Worm (Caenorhabditis elegans) whole organism, late embryonic: ENCODE results near the gene H03G16.6.

ENCODE experiments used
- ahr-1 ChIP-seq: sonication (generic microtip); optimal IDR thresholded peaks from 2 replicates; lab custom pipeline; 2016; ENCODE audit warnings: missing genetic modification characterization, missing compliant biosample characterization
- ceh-19 ChIP-seq: fragments of 200-800 bp; sonication (Bioruptor generic); optimal IDR thresholded peaks from 2 replicates; lab custom pipeline; 2018; ENCODE audit warnings: mild to moderate bottlenecking, missing genetic modification characterization, missing compliant biosample characterization
- ceh-45 ChIP-seq: fragments of 200-800 bp; sonication (Bioruptor generic); IDR thresholded peaks from 2 replicates; pipeline ENCODE4 v1.3.6; 2022; ENCODE audit warnings: missing genetic modification reagents, missing genetic modification characterization, missing compliant biosample characterization
- hlh-13 ChIP-seq: fragments of 200-800 bp; sonication (Bioruptor generic); optimal IDR thresholded peaks from 2 replicates; lab custom pipeline; 2018; ENCODE audit warnings: mild to moderate bottlenecking, missing genetic modification characterization, missing compliant biosample characterization
- mec-3 ChIP-seq: sonication (generic microtip); optimal IDR thresholded peaks from 2 replicates; lab custom pipeline; 2016; ENCODE audit warnings: borderline replicate concordance, missing genetic modification characterization, missing compliant biosample characterization
- pha-4 ChIP-seq: fragments of 150-350 bp; optimal IDR thresholded peaks from 2 replicates; lab custom pipeline; 2018; ENCODE audit warnings: missing biosample characterization, missing genetic modification reagents, missing genetic modification characterization
- pqm-1 ChIP-seq: sonication (generic microtip); optimal IDR thresholded peaks from 2 replicates; lab custom pipeline; 2016; ENCODE audit warnings: missing genetic modification characterization, missing compliant biosample characterization
- pros-1 ChIP-seq: fragments of 150-350 bp; optimal IDR thresholded peaks from 2 replicates; lab custom pipeline; 2014; ENCODE audit warnings: missing biosample characterization, missing genetic modification reagents, missing genetic modification characterization
- sdc-2 ChIP-seq: sonication (generic microtip); optimal IDR thresholded peaks from 2 replicates; lab custom pipeline; 2016; ENCODE audit warnings: missing genotype, missing genetic modification characterization, missing compliant biosample characterization

- TF ChIP-seq ceh-45 (GFP tag; lab: Robert Waterston, UW) (no peak), pros-1 (no peak), hlh-13 (GFP tag; lab: Kevin White, UChicago) (no peak), sdc-2 (tag; lab: Kevin White, UChicago) (no peak), mec-3 (tag; lab: Kevin White, UChicago) (no peak), pqm-1 (tag; lab: Kevin White, UChicago) (no peak), ceh-19 (no peak), pha-4 (no peak), ahr-1 (tag; lab: Kevin White, UChicago) (no peak)
Observed at ce11 chrX:15016102-15016501, 36.4 kb upstream of the H03G16.6 start.
